Worm (Caenorhabditis elegans) whole organism, midembryonic: Measurements from ENCODE around the gene T13C5.2.

ENCODE experiments used
- T22C8.4 ChIP-seq: fragments of 200-800 bp; sonication (Bioruptor generic); IDR thresholded peaks from 2 replicates; pipeline ENCODE4 v1.3.6; 2022; ENCODE audit warnings: missing genetic modification characterization, missing compliant biosample characterization
- cog-1 ChIP-seq: sonication (generic microtip); optimal IDR thresholded peaks from 2 replicates; lab custom pipeline; 2016; ENCODE audit warnings: missing genetic modification characterization, missing compliant biosample characterization
- flt-1 ChIP-seq: fragments of 200-800 bp; sonication (Bioruptor generic); IDR thresholded peaks from 2 replicates; pipeline ENCODE4 v1.3.6; 2022; ENCODE audit warnings: missing genetic modification characterization, missing compliant biosample characterization
- med-1 ChIP-seq: sonication (generic microtip); optimal IDR thresholded peaks from 2 replicates; lab custom pipeline; 2017; ENCODE audit warnings: missing genetic modification characterization, mild to moderate bottlenecking, missing compliant biosample characterization, antibody characterized with exemption, missing genetic modification reagents; ENCODE audit not compliant: insufficient read depth
- ref-1 ChIP-seq: fragments of 200-800 bp; sonication (Bioruptor generic); conservative IDR thresholded peaks from 2 replicates; pipeline ENCODE4 v1.3.6; 2022; ENCODE audit warnings: missing genetic modification reagents, missing genetic modification characterization, missing compliant biosample characterization
- ztf-23 ChIP-seq: fragments of 200-800 bp; sonication (Bioruptor generic); IDR thresholded peaks from 2 replicates; pipeline ENCODE4 v1.3.6; 2022; ENCODE audit warnings: missing genetic modification reagents, missing genetic modification characterization, missing compliant biosample characterization
- ztf-29 ChIP-seq: fragments of 200-800 bp; sonication (Bioruptor generic); IDR thresholded peaks from 2 replicates; pipeline ENCODE4 v1.3.6; 2022; ENCODE audit warnings: missing genetic modification reagents, missing genetic modification characterization, missing compliant biosample characterization

DNA sequence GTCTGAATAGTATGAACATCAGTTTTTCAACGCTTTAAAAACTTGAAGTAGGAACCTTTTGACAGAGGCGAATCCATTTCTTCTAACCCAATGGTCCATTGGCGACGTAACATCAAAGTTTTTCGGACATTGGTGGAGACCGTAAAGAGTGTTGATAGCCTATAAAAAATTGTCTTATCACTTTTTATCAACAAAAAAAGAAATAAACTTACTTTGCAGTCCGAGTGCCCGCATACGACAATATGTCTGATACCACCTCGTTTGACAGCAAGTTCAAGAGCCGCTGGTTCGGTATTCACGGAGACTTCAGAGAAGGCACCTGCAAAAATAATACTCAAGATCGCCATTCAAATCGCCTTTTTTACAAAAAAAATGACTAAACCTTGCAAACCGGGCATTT is 18.5 kb downstream of the T13C5.2 start:
- no peak for TF ChIP-seq flt-1
- TF ChIP-seq ztf-29: no peak
- TF ChIP-seq ztf-23: no peak
- TF ChIP-seq T22C8.4 (GFP tag; lab: Robert Waterston, UW): no peak
- no peak for TF ChIP-seq med-1
- TF ChIP-seq cog-1 (tag; lab: Kevin White, UChicago): no peak
- no peak for TF ChIP-seq ref-1
